Worm (Caenorhabditis elegans) whole organism, L3 larva: ENCODE data around the gene R53.5.

Experiments
- fos-1 ChIP-seq: fragments of 150-350 bp; optimal IDR thresholded peaks from 2 replicates; lab custom pipeline; 2014; ENCODE audit warnings: missing biosample characterization, missing genetic modification characterization
- lin-15B ChIP-seq: fragments of 150-350 bp; optimal IDR thresholded peaks from 2 replicates; lab custom pipeline; 2014; ENCODE audit warnings: missing biosample characterization, missing genetic modification characterization
- lin-39 ChIP-seq: fragments of 150-350 bp; optimal IDR thresholded peaks from 2 replicates; lab custom pipeline; 2018; ENCODE audit warnings: missing biosample characterization, missing genetic modification reagents, missing genetic modification characterization
- nhr-11 ChIP-seq: fragments of 150-350 bp; optimal IDR thresholded peaks from 2 replicates; lab custom pipeline; 2014; ENCODE audit warnings: missing biosample characterization, missing genetic modification characterization
- nhr-23 ChIP-seq: fragments of 150-350 bp; optimal IDR thresholded peaks from 2 replicates; lab custom pipeline; 2014; ENCODE audit warnings: missing biosample characterization, missing genetic modification reagents, missing genetic modification characterization
- snpc-4 ChIP-seq: fragments of 150-350 bp; optimal IDR thresholded peaks from 2 replicates; lab custom pipeline; 2014; ENCODE audit warnings: missing biosample characterization, missing genetic modification characterization

DNA sequence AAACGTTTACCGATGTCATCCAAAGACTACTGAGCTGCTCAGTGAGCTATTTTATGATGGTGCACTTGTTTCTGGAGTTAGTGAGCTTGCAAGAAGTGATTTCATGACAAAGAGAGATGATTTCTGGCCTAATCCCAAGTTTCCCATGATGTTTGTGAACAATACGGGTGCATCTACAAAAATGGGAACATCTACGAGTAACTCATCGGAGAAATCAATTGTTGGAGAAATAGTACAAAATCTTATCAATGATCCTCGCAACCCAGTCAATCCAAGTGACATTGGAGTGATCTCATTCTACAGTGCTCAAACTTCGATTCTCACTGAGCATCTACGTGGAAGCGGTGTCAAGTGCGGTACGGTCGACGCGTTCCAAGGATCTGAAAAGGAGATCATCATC is 41.8 kb downstream of the R53.5 start:
- TF ChIP-seq nhr-23 (tag; lab: Kevin White, UChicago) (no peak), fos-1 (tag; lab: Kevin White, UChicago) (no peak), snpc-4 (tag; lab: Kevin White, UChicago) (no peak), lin-15B (tag; lab: Kevin White, UChicago) (no peak), lin-39 (tag; lab: Kevin White, UChicago) (no peak), nhr-11 (no peak)
